Worm (Caenorhabditis elegans) whole organism, young adult: ENCODE results near the gene T13C5.6.

Experiments used
- B0336.3 ChIP-seq: fragments of 200-800 bp; sonication (Bioruptor generic); IDR thresholded peaks from 2 replicates; pipeline ENCODE4 v1.3.6; 2022; ENCODE audit warnings: missing genetic modification characterization, missing compliant biosample characterization
- F52B5.7 ChIP-seq: sonication (generic microtip); optimal IDR thresholded peaks from 2 replicates; lab custom pipeline; 2016; ENCODE audit warnings: mild to moderate bottlenecking, missing genetic modification characterization, missing compliant biosample characterization
- F57A8.1 ChIP-seq: fragments of 200-800 bp; sonication (Bioruptor generic); optimal IDR thresholded peaks from 2 replicates; lab custom pipeline; 2018; ENCODE audit warnings: mild to moderate bottlenecking, missing genetic modification characterization, moderate library complexity, missing compliant biosample characterization
- K11D2.4 ChIP-seq: fragments of 200-800 bp; sonication (Bioruptor generic); IDR thresholded peaks from 2 replicates; pipeline ENCODE4 v1.3.6; 2022; ENCODE audit warnings: missing genetic modification reagents, missing genetic modification characterization, missing compliant biosample characterization
- K12H6.12 ChIP-seq: fragments of 200-800 bp; sonication (Bioruptor generic); optimal IDR thresholded peaks from 2 replicates; lab custom pipeline; 2018; ENCODE audit warnings: mild to moderate bottlenecking, missing genetic modification characterization, missing compliant biosample characterization
- T26A5.8 ChIP-seq: sonication (generic microtip); optimal IDR thresholded peaks from 2 replicates; lab custom pipeline; 2016; ENCODE audit warnings: missing genetic modification characterization, missing compliant biosample characterization
- Y53G8AR.9 ChIP-seq: fragments of 200-800 bp; sonication (Bioruptor generic); conservative IDR thresholded peaks from 2 replicates; pipeline ENCODE4 v1.3.6; 2022; ENCODE audit warnings: missing genetic modification reagents, missing genetic modification characterization, missing compliant biosample characterization
- Y67H2A.10 ChIP-seq: fragments of 200-800 bp; sonication (Bioruptor generic); conservative IDR thresholded peaks from 2 replicates; pipeline ENCODE4 v1.3.6; 2022; ENCODE audit warnings: missing genetic modification reagents, missing genetic modification characterization, missing compliant biosample characterization
- Y79H2A.3 ChIP-seq: fragments of 200-800 bp; sonication (Bioruptor generic); conservative IDR thresholded peaks from 2 replicates; pipeline ENCODE4 v1.3.6; 2022; ENCODE audit warnings: missing genetic modification reagents, missing genetic modification characterization, missing compliant biosample characterization
- aptf-3 ChIP-seq: fragments of 200-800 bp; sonication (Bioruptor generic); IDR thresholded peaks from 2 replicates; pipeline ENCODE4 v1.3.6; 2022; ENCODE audit warnings: missing genetic modification characterization, missing compliant biosample characterization
- atf-7 ChIP-seq: sonication (generic microtip); optimal IDR thresholded peaks from 2 replicates; lab custom pipeline; 2017; ENCODE audit warnings: mild to moderate bottlenecking, missing genetic modification characterization, missing compliant biosample characterization
- attf-6 ChIP-seq: fragments of 200-800 bp; sonication (Bioruptor generic); IDR thresholded peaks from 2 replicates; pipeline ENCODE4 v1.3.6; 2022; ENCODE audit warnings: missing genetic modification reagents, missing genetic modification characterization, missing compliant biosample characterization
- cebp-1 ChIP-seq, 2 experiments: fragments of 200-800 bp in 1 of 2; sonication (Bioruptor generic) in 1 of 2; sonication (generic microtip) in 1 of 2; IDR thresholded peaks in 1 of 2; optimal IDR thresholded peaks in 1 of 2; 2 replicates each; pipeline versions ENCODE4 v1.3.6 to Lab custom; 2017 to 2022; ENCODE audit warnings: missing compliant biosample characterization in 2 of 2, missing genetic modification characterization in 2 of 2, mild to moderate bottlenecking in 1 of 2, missing genetic modification reagents in 1 of 2, moderate library complexity in 1 of 2
- cebp-2 ChIP-seq: fragments of 200-800 bp; sonication (Bioruptor generic); IDR thresholded peaks from 2 replicates; pipeline ENCODE4 v1.3.6; 2022; ENCODE audit warnings: missing genetic modification characterization, missing compliant biosample characterization
- ceh-27 ChIP-seq: fragments of 200-800 bp; sonication (Bioruptor generic); optimal IDR thresholded peaks from 2 replicates; lab custom pipeline; 2018; ENCODE audit warnings: mild to moderate bottlenecking, missing genetic modification characterization, moderate library complexity, missing compliant biosample characterization
- ceh-40 ChIP-seq: fragments of 200-800 bp; sonication (Bioruptor generic); IDR thresholded peaks from 2 replicates; pipeline ENCODE4 v1.3.6; 2022; ENCODE audit warnings: missing genetic modification characterization, missing compliant biosample characterization
- ceh-79 ChIP-seq: sonication (generic microtip); optimal IDR thresholded peaks from 2 replicates; lab custom pipeline; 2017; ENCODE audit warnings: mild to moderate bottlenecking, missing genetic modification characterization, missing compliant biosample characterization
- dox-1 ChIP-seq: fragments of 200-800 bp; sonication (Bioruptor generic); IDR thresholded peaks from 2 replicates; pipeline ENCODE4 v1.3.6; 2022; ENCODE audit warnings: missing genetic modification reagents, missing genetic modification characterization, missing compliant biosample characterization
- dpff-1 ChIP-seq: sonication (generic microtip); optimal IDR thresholded peaks from 2 replicates; lab custom pipeline; 2017; ENCODE audit warnings: mild to moderate bottlenecking, missing genetic modification characterization, missing compliant biosample characterization
- ets-4 ChIP-seq: fragments of 200-800 bp; sonication (Bioruptor generic); optimal IDR thresholded peaks from 2 replicates; lab custom pipeline; 2018; ENCODE audit warnings: mild to moderate bottlenecking, missing genetic modification characterization, missing compliant biosample characterization
- gei-17 ChIP-seq: fragments of 200-800 bp; sonication (Bioruptor generic); optimal IDR thresholded peaks from 2 replicates; lab custom pipeline; 2018; ENCODE audit warnings: mild to moderate bottlenecking, missing genetic modification characterization, missing compliant biosample characterization
- hlh-26 ChIP-seq: fragments of 200-800 bp; sonication (Bioruptor generic); conservative IDR thresholded peaks from 2 replicates; pipeline ENCODE4 v1.3.6; 2022; ENCODE audit warnings: missing genetic modification reagents, missing genetic modification characterization, missing compliant biosample characterization
- hmg-1.2 ChIP-seq: fragments of 200-800 bp; sonication (Bioruptor generic); IDR thresholded peaks from 2 replicates; pipeline ENCODE4 v1.3.6; 2022; ENCODE audit warnings: missing genetic modification reagents, missing genetic modification characterization, missing compliant biosample characterization
- hmg-20 ChIP-seq: fragments of 200-800 bp; sonication (Bioruptor generic); IDR thresholded peaks from 2 replicates; pipeline ENCODE4 v1.3.6; 2022; ENCODE audit warnings: missing genetic modification reagents, missing genetic modification characterization, missing compliant biosample characterization
- lag-1 ChIP-seq: fragments of 200-800 bp; sonication (Bioruptor generic); IDR thresholded peaks from 2 replicates; pipeline ENCODE4 v1.3.6; 2022; ENCODE audit warnings: missing genetic modification reagents, missing genetic modification characterization, missing compliant biosample characterization
- lin-26 ChIP-seq: fragments of 200-800 bp; sonication (Bioruptor generic); IDR thresholded peaks from 2 replicates; pipeline ENCODE4 v1.3.6; 2022; ENCODE audit warnings: missing genetic modification reagents, missing genetic modification characterization, missing compliant biosample characterization
- lin-35 ChIP-seq, 3 experiments: fragments of 150-350 bp in 2 of 3; sonication (generic microtip) in 1 of 3; optimal IDR thresholded peaks; 2 replicates each; lab custom pipeline; 2014 to 2018; ENCODE audit warnings: missing biosample characterization in 3 of 3, missing genetic modification characterization in 3 of 3, missing genetic modification reagents in 3 of 3
- lin-40 ChIP-seq: sonication (generic microtip); optimal IDR thresholded peaks from 2 replicates; lab custom pipeline; 2016; ENCODE audit warnings: missing genetic modification characterization, mild to moderate bottlenecking, missing compliant biosample characterization, missing genotype, missing genetic modification reagents
- lir-1 ChIP-seq: fragments of 200-800 bp; sonication (Bioruptor generic); conservative IDR thresholded peaks from 2 replicates; pipeline ENCODE4 v1.3.6; 2022; ENCODE audit warnings: missing genetic modification reagents, missing genetic modification characterization, missing compliant biosample characterization
- lsl-1 ChIP-seq: fragments of 200-800 bp; sonication (Bioruptor generic); optimal IDR thresholded peaks from 2 replicates; lab custom pipeline; 2018; ENCODE audit warnings: mild to moderate bottlenecking, missing genetic modification characterization, moderate library complexity, missing compliant biosample characterization
- mes-4 ChIP-seq: sonication (generic microtip); optimal IDR thresholded peaks from 2 replicates; lab custom pipeline; 2016; ENCODE audit warnings: missing genotype, missing genetic modification characterization, missing compliant biosample characterization
- mxl-1 ChIP-seq: sonication (generic microtip); optimal IDR thresholded peaks from 2 replicates; lab custom pipeline; 2016; ENCODE audit warnings: missing genetic modification characterization, missing compliant biosample characterization
- nfyb-1 ChIP-seq: fragments of 200-800 bp; sonication (Bioruptor generic); IDR thresholded peaks from 2 replicates; pipeline ENCODE4 v1.3.6; 2022; ENCODE audit warnings: missing genetic modification reagents, missing genetic modification characterization, missing compliant biosample characterization
- nhr-179 ChIP-seq: sonication (generic microtip); optimal IDR thresholded peaks from 2 replicates; lab custom pipeline; 2016; ENCODE audit warnings: mild to moderate bottlenecking, missing genetic modification characterization, missing compliant biosample characterization
- nhr-80 ChIP-seq: sonication (generic microtip); optimal IDR thresholded peaks from 2 replicates; lab custom pipeline; 2016; ENCODE audit warnings: missing genetic modification characterization, missing compliant biosample characterization
- snpc-3.4 ChIP-seq: sonication (generic microtip); optimal IDR thresholded peaks from 2 replicates; lab custom pipeline; 2017; ENCODE audit warnings: missing genetic modification characterization, mild to moderate bottlenecking, missing compliant biosample characterization, antibody characterized with exemption, moderate library complexity, missing genotype, missing genetic modification reagents
- xnd-1 ChIP-seq: sonication (generic microtip); optimal IDR thresholded peaks from 2 replicates; lab custom pipeline; 2016; ENCODE audit warnings: missing genotype, missing genetic modification reagents, missing genetic modification characterization, missing compliant biosample characterization
- zfh-2 ChIP-seq: fragments of 200-800 bp; sonication (Bioruptor generic); conservative IDR thresholded peaks from 2 replicates; pipeline ENCODE4 v1.3.6; 2022; ENCODE audit warnings: missing genetic modification reagents, missing genetic modification characterization, missing compliant biosample characterization
- zim-3 ChIP-seq: sonication (generic microtip); optimal IDR thresholded peaks from 2 replicates; lab custom pipeline; 2017; ENCODE audit warnings: mild to moderate bottlenecking, missing genetic modification characterization, moderate library complexity, missing compliant biosample characterization
- ztf-22 ChIP-seq: fragments of 200-800 bp; sonication (Bioruptor generic); optimal IDR thresholded peaks from 2 replicates; lab custom pipeline; 2018; ENCODE audit warnings: mild to moderate bottlenecking, missing genetic modification characterization, moderate library complexity, missing compliant biosample characterization

T13C5.6 gene

ce11 chrX:6250866-6251265 lies 43.4 kb upstream of the T13C5.6 start:
- no peak for TF ChIP-seq lin-40 (tag; lab: Kevin White, UChicago)
- TF ChIP-seq ceh-40 (GFP tag; lab: Robert Waterston, UW) = no peak
- no peak for TF ChIP-seq lsl-1 (GFP tag; lab: Kevin White, UChicago)
- TF ChIP-seq aptf-3 = no peak
- no peak for TF ChIP-seq atf-7 (tag; lab: Kevin White, UChicago)
- peak in 1 of 3 experiments; percentile 35 for TF ChIP-seq lin-35 (GFP tag; optimal IDR thresholded peaks at IDR 0.05; lab: Kevin White, UChicago)
- TF ChIP-seq xnd-1 (tag; lab: Kevin White, UChicago) = no peak

DNA sequence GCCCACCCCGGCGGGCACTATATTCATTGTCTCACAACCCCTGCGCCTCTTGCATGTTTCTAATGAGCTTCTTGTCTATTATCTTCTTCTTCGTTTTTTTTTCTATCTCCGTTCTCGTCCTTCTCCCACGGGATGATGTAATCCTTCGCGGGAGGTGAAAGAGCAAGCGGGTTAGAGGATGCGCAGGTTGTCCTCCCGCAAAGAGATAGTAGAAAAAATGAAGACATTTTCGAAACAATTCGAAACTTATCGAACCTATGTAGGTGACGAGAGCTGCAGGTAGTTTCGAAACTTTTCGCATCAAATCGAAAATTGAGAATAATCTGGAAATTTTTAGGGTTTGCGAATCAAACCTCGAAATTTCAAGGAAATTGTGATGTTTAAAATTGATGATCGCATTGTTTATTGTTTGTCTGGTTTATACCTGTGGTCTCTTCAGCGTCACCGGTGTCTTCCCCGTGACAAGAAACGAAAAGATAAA lies 42.8 kb upstream of the T13C5.6 start:
- TF ChIP-seq zfh-2 (GFP tag; lab: Robert Waterston, UW) = 0 out of 2 replicates have a peak, but pooled peaks have one; percentile 33
- peak; percentile 16 for TF ChIP-seq lin-40 (tag; lab: Kevin White, UChicago)
- TF ChIP-seq B0336.3 (GFP tag; lab: Robert Waterston, UW) = 0 out of 2 replicates have a peak, but pooled peaks have one; percentile 29
- no peak for TF ChIP-seq mes-4 (tag; lab: Kevin White, UChicago)
- 0 out of 2 replicates have a peak, but pooled peaks have one; percentile 40 for TF ChIP-seq Y53G8AR.9
- TF ChIP-seq nfyb-1 = 0 out of 2 replicates have a peak, but pooled peaks have one; percentile 38
- no peak for TF ChIP-seq cebp-1 (GFP tag; IDR thresholded peaks at IDR 0.05; lab: Robert Waterston, UW)
- peak; percentile 49 for TF ChIP-seq cebp-1 (tag; optimal IDR thresholded peaks at IDR 0.05; lab: Kevin White, UChicago)
- TF ChIP-seq dox-1 (GFP tag; lab: Robert Waterston, UW) = no peak
- TF ChIP-seq cebp-2 (GFP tag; lab: Robert Waterston, UW) = no peak
- peak; percentile 84 for TF ChIP-seq nhr-80 (tag; lab: Kevin White, UChicago)
- peak; percentile 9 for TF ChIP-seq gei-17
- peak; percentile 28 for TF ChIP-seq ztf-22 (GFP tag; lab: Kevin White, UChicago)
- peak; percentile 31; the same call in 1 of the 2 replicates for TF ChIP-seq hmg-1.2
- TF ChIP-seq, all 124 proteins: peak for 10

DNA sequence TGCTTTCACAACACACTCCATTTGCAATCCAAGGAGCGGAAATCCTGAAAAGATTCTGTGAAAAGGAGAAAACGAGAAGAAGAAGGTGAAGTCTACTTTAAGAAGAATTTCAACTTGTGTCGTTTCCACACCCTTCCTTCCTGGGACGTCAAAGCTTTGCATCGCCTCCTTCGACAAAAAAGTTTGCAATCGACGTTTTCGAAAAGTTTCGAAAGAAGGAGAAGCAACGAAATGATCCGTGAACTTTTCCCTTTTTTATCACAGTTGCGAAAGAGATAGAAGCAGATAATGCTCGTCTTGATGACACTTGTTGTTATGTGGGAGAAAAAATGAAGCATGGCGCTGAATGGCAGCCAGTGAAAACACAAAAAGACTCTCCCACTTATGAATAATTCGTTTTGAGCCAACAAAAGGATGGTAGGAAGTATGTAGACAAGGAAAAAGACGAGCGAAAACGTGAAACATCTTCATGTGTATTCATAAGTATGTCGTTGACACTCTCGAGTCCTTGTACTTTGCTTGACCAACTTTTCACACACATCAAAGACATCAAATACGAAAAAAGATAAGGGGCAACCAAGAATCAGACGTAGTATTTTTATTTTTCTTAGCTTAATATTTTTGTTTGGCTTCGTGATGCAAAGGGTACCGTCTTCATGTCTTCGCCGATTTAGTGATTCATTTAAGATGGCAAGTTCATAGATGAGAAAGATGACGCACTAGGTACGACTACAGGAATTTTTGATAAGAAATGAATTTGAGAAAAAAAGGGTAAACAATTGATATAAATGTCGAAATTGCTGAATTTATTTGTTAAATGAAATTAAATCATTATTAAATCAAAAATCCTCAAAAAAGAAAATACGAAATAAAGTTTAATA lies 41.5 kb upstream of the T13C5.6 start:
- TF ChIP-seq cebp-1 (GFP tag; IDR thresholded peaks at IDR 0.05; lab: Robert Waterston, UW) = no peak
- TF ChIP-seq cebp-1 (tag; optimal IDR thresholded peaks at IDR 0.05; lab: Kevin White, UChicago) = peak; percentile 86
- TF ChIP-seq snpc-3.4 = no peak
- TF ChIP-seq lir-1 (GFP tag; lab: Robert Waterston, UW) = no peak
- peak; percentile 34 for TF ChIP-seq nhr-80 (tag; lab: Kevin White, UChicago)
- no peak for TF ChIP-seq mxl-1 (tag; lab: Kevin White, UChicago)
- peak; percentile 12 for TF ChIP-seq K12H6.12 (tag; lab: Kevin White, UChicago)
- TF ChIP-seq ets-4 (GFP tag; lab: Kevin White, UChicago) = no peak
- no peak for TF ChIP-seq lin-40 (tag; lab: Kevin White, UChicago)
- TF ChIP-seq dpff-1 = no peak
- no peak for TF ChIP-seq K11D2.4 (GFP tag; lab: Robert Waterston, UW)
- peak; percentile 17 for TF ChIP-seq ceh-27 (GFP tag; lab: Kevin White, UChicago)

- no peak for TF ChIP-seq F52B5.7
- no peak for TF ChIP-seq Y79H2A.3
- TF ChIP-seq nhr-179 = no peak
- TF ChIP-seq F57A8.1 = no peak
- TF ChIP-seq lag-1 (GFP tag; lab: Robert Waterston, UW) = no peak
- TF ChIP-seq ceh-27 (GFP tag; lab: Kevin White, UChicago) = no peak
- no peak for TF ChIP-seq zim-3 (tag; lab: Kevin White, UChicago)
- TF ChIP-seq attf-6 (GFP tag; lab: Robert Waterston, UW) = no peak
- TF ChIP-seq ztf-22 (GFP tag; lab: Kevin White, UChicago) = no peak
- TF ChIP-seq hmg-20 (GFP tag; lab: Robert Waterston, UW) = no peak
- no peak for TF ChIP-seq Y67H2A.10 (GFP tag; lab: Robert Waterston, UW)
- no peak for TF ChIP-seq T26A5.8 (tag; lab: Kevin White, UChicago)
- no peak for TF ChIP-seq lin-26
- TF ChIP-seq hlh-26 = no peak
- TF ChIP-seq ceh-79 (tag; lab: Kevin White, UChicago) = no peak
Observed at ce11 chrX:6247869-6248268, 40.4 kb upstream of the T13C5.6 start.
